Worm (Caenorhabditis elegans) whole organism, L1 larva: Measurements from ENCODE around the gene cyp-35A3.

Experiments
- C04F5.9 ChIP-seq: sonication (generic microtip); optimal IDR thresholded peaks from 2 replicates; lab custom pipeline; 2016; ENCODE audit warnings: missing genetic modification characterization, missing compliant biosample characterization
- C16A3.4 ChIP-seq: fragments of 150-350 bp; optimal IDR thresholded peaks from 2 replicates; lab custom pipeline; 2014; ENCODE audit warnings: missing biosample characterization, missing genetic modification characterization
- C34B4.2 ChIP-seq: sonication (generic microtip); optimal IDR thresholded peaks from 2 replicates; lab custom pipeline; 2017; ENCODE audit warnings: mild to moderate bottlenecking, missing genetic modification characterization, missing compliant biosample characterization
- aha-1 ChIP-seq: fragments of 150-350 bp; optimal IDR thresholded peaks from 2 replicates; lab custom pipeline; 2014; ENCODE audit warnings: missing biosample characterization, missing genetic modification characterization
- alr-1 ChIP-seq: fragments of 200-800 bp; sonication (Bioruptor generic); optimal IDR thresholded peaks from 2 replicates; lab custom pipeline; 2018; ENCODE audit warnings: borderline replicate concordance, mild to moderate bottlenecking, missing genetic modification characterization, missing compliant biosample characterization
- ama-1 ChIP-seq: fragments of 150-350 bp; optimal IDR thresholded peaks from 2 replicates; lab custom pipeline; 2014
- blmp-1 ChIP-seq: fragments of 150-350 bp; optimal IDR thresholded peaks from 2 replicates; lab custom pipeline; 2014; ENCODE audit warnings: missing biosample characterization, missing genetic modification characterization
- ceh-82 ChIP-seq, 3 experiments: fragments of 150-350 bp in 1 of 3; sonication (generic microtip) in 2 of 3; optimal IDR thresholded peaks; 2 replicates each; lab custom pipeline; 2014 to 2017; ENCODE audit warnings: missing biosample characterization in 3 of 3, missing genetic modification characterization in 3 of 3
- ceh-90 ChIP-seq: sonication (generic microtip); optimal IDR thresholded peaks from 2 replicates; lab custom pipeline; 2016; ENCODE audit warnings: missing genetic modification characterization, missing compliant biosample characterization
- dsc-1 ChIP-seq: sonication (generic microtip); optimal IDR thresholded peaks from 2 replicates; lab custom pipeline; 2016; ENCODE audit warnings: mild to moderate bottlenecking, missing genetic modification characterization, missing compliant biosample characterization
- efl-1 ChIP-seq, 4 experiments: fragments of 150-350 bp; optimal IDR thresholded peaks in 3 of 4; peaks in 1 of 4; 1 replicate in 1 of 4; 2 replicates in 3 of 4; lab custom pipeline; 2014; ENCODE audit warnings: missing biosample characterization in 2 of 4, missing genetic modification characterization in 2 of 4, missing genetic modification reagents in 2 of 4
- egl-27 ChIP-seq, 2 experiments: fragments of 150-350 bp in 1 of 2; sonication (generic microtip); optimal IDR thresholded peaks; 3 replicates each; lab custom pipeline; 2017 to 2018; ENCODE audit warnings: missing biosample characterization in 2 of 2, missing genetic modification characterization in 2 of 2, missing genetic modification reagents in 2 of 2
- elt-3 ChIP-seq, 6 experiments: fragments of 150-350 bp in 1 of 6; sonication (generic microtip); optimal IDR thresholded peaks; 2 replicates each; lab custom pipeline; 2017 to 2018; ENCODE audit warnings: missing biosample characterization in 6 of 6, missing genetic modification characterization in 6 of 6, inconsistent platforms in 1 of 6
- fkh-10 ChIP-seq: sonication (generic microtip); optimal IDR thresholded peaks from 2 replicates; lab custom pipeline; 2017; ENCODE audit warnings: missing biosample characterization, missing genetic modification reagents, missing genetic modification characterization
- grh-1 ChIP-seq: fragments of 200-800 bp; sonication (Bioruptor generic); IDR thresholded peaks from 2 replicates; pipeline ENCODE4 v1.3.6; 2022; ENCODE audit warnings: missing genetic modification reagents, missing genetic modification characterization, missing compliant biosample characterization
- hlh-4 ChIP-seq: sonication (generic microtip); optimal IDR thresholded peaks from 2 replicates; lab custom pipeline; 2016; ENCODE audit warnings: mild to moderate bottlenecking, missing genetic modification characterization, missing compliant biosample characterization
- hpl-2 ChIP-seq: fragments of 150-350 bp; optimal IDR thresholded peaks from 2 replicates; lab custom pipeline; 2014; ENCODE audit warnings: missing biosample characterization, missing genetic modification reagents, missing genetic modification characterization
- isw-1 ChIP-seq: fragments of 200-800 bp; sonication (Bioruptor generic); IDR thresholded peaks from 2 replicates; pipeline ENCODE4 v1.3.6; 2022; ENCODE audit warnings: missing genetic modification characterization, missing compliant biosample characterization
- lin-14 ChIP-seq: fragments of 200-800 bp; sonication (Bioruptor generic); optimal IDR thresholded peaks from 2 replicates; lab custom pipeline; 2018; ENCODE audit warnings: mild to moderate bottlenecking, missing genetic modification characterization, moderate library complexity, missing compliant biosample characterization
- lin-35 ChIP-seq, 2 experiments: fragments of 150-350 bp; optimal IDR thresholded peaks; 2 replicates each; lab custom pipeline; 2014; ENCODE audit warnings: missing biosample characterization in 2 of 2, missing genetic modification characterization in 2 of 2, missing genetic modification reagents in 2 of 2
- mdl-1 ChIP-seq, 2 experiments: fragments of 150-350 bp; optimal IDR thresholded peaks; 2 replicates each; lab custom pipeline; 2014 to 2017; ENCODE audit warnings: missing biosample characterization in 2 of 2, missing genetic modification characterization in 2 of 2, inconsistent platforms in 1 of 2
- mep-1 ChIP-seq: fragments of 150-350 bp; optimal IDR thresholded peaks from 2 replicates; lab custom pipeline; 2014; ENCODE audit warnings: missing biosample characterization, missing genetic modification characterization
- nhr-19 ChIP-seq: fragments of 200-800 bp; sonication (Bioruptor generic); conservative IDR thresholded peaks from 2 replicates; pipeline ENCODE4 v1.3.6; 2022; ENCODE audit warnings: missing genetic modification characterization, missing compliant biosample characterization
- nhr-20 ChIP-seq: sonication (generic microtip); optimal IDR thresholded peaks from 2 replicates; lab custom pipeline; 2016; ENCODE audit warnings: mild to moderate bottlenecking, missing genetic modification characterization, missing compliant biosample characterization
- nhr-71 ChIP-seq: sonication (generic microtip); optimal IDR thresholded peaks from 2 replicates; lab custom pipeline; 2016; ENCODE audit warnings: mild to moderate bottlenecking, missing genetic modification characterization, moderate library complexity, missing compliant biosample characterization
- nhr-85 ChIP-seq: sonication (generic microtip); peaks from one replicate; lab custom pipeline; 2016; ENCODE audit warnings: missing genetic modification characterization, inconsistent platforms, missing compliant biosample characterization
- nhr-90 ChIP-seq: sonication (generic microtip); optimal IDR thresholded peaks from 2 replicates; lab custom pipeline; 2016; ENCODE audit warnings: mild to moderate bottlenecking, missing genetic modification characterization, missing compliant biosample characterization; ENCODE audit not compliant: poor library complexity
- snpc-4 ChIP-seq: fragments of 150-350 bp; optimal IDR thresholded peaks from 2 replicates; lab custom pipeline; 2014; ENCODE audit warnings: missing biosample characterization, missing genetic modification characterization
- snu-23 ChIP-seq: sonication (generic microtip); optimal IDR thresholded peaks from 2 replicates; lab custom pipeline; 2016; ENCODE audit warnings: missing genetic modification characterization, missing compliant biosample characterization
- sup-37 ChIP-seq: fragments of 200-800 bp; sonication (Bioruptor generic); optimal IDR thresholded peaks from 2 replicates; lab custom pipeline; 2018; ENCODE audit warnings: mild to moderate bottlenecking, missing genetic modification characterization, missing compliant biosample characterization
- tbx-2 ChIP-seq: sonication (generic microtip); optimal IDR thresholded peaks from 2 replicates; lab custom pipeline; 2016; ENCODE audit warnings: missing genetic modification characterization, missing compliant biosample characterization
- unc-86 ChIP-seq: sonication (generic microtip); optimal IDR thresholded peaks from 2 replicates; lab custom pipeline; 2016; ENCODE audit warnings: missing genetic modification characterization, missing compliant biosample characterization
- vab-15 ChIP-seq: sonication (generic microtip); optimal IDR thresholded peaks from 2 replicates; lab custom pipeline; 2017; ENCODE audit warnings: missing genotype, mild to moderate bottlenecking, missing genetic modification characterization, missing compliant biosample characterization
- zip-4 ChIP-seq: fragments of 200-800 bp; sonication (Bioruptor generic); optimal IDR thresholded peaks from 2 replicates; lab custom pipeline; 2018; ENCODE audit warnings: mild to moderate bottlenecking, missing genetic modification characterization, moderate library complexity, missing compliant biosample characterization

Gene cyp-35A3

DNA sequence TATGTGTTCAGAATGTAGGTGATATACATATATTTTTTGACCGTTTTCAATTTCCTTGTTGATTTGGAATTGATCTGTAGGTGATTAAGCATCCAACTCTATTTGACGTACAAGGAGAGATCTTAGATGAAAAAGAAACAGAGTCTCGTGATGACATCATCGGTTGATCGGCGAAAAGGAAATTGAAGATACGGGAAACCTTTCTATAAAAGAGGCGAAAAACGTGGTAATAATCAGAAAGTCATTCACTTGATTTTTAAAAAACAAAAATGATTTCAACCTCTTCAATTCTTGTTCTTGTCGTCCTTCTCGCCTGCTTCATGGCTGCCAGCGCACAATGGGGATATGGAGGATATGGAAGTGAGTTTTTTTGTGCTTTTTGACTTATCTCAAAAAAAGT is 38.2 kb upstream of the cyp-35A3 start, which contains the start of gene nlp-29:
Gene nlp-29 (plus strand): TSS at position 248 of the 400 bp plus-strand sequence.
- TF ChIP-seq nhr-85 (tag; lab: Kevin White, UChicago) (peak; percentile 86), nhr-71 (tag; lab: Kevin White, UChicago) (peak; percentile 58), C34B4.2 (tag; lab: Kevin White, UChicago) (no peak), lin-14 (GFP tag; lab: Kevin White, UChicago) (peak; percentile 46), elt-3 (tag; optimal IDR thresholded peaks at IDR 0.05; lab: Kevin White, UChicago) (peak in 1 of 6 experiments; percentile 56), snu-23 (GFP tag; lab: Kevin White, UChicago) (peak; percentile 50), ceh-82 (tag; optimal IDR thresholded peaks at IDR 0.05; lab: Kevin White, UChicago) (no peak), lin-35 (GFP tag; optimal IDR thresholded peaks at IDR 0.05; lab: Kevin White, UChicago) (peak in 1 of 2 experiments; percentile 15), grh-1 (0 out of 2 replicates have a peak, but pooled peaks have one; percentile 24), blmp-1 (tag; lab: Kevin White, UChicago) (peak; percentile 87), nhr-20 (peak; percentile 71), mdl-1 (tag; optimal IDR thresholded peaks at IDR 0.05; lab: Kevin White, UChicago) (peak in 1 of 2 experiments; percentile 9), dsc-1 (no peak), hlh-4 (no peak)
- TF ChIP-seq, all 84 proteins: peak for 10

DNA sequence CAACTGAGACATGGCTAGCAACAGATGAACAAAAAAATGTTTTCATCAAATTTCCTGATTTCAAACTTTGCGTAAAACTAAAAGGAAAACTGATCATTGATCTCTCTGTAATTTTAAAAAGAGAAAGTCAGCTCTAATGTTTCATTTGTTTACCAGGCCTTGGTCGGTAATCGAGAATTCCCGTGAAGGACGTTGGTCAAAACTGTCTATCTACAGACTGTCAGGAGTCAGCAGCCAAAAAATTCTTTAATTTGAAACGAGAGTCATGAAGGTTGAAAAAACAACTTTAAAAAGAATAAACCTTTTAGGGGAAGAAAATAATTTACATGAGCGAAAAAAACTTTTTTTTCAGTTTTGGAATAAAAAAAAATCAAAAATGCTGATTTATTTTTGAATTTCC is 37.3 kb upstream of the cyp-35A3 start:
- TF ChIP-seq elt-3 (tag; optimal IDR thresholded peaks at IDR 0.05; lab: Kevin White, UChicago) = peak in 1 of 6 experiments; percentile 19
- TF ChIP-seq unc-86 (tag; lab: Kevin White, UChicago) = no peak
- TF ChIP-seq alr-1 (tag; lab: Kevin White, UChicago) = no peak
- no peak for TF ChIP-seq hpl-2 (GFP tag; lab: Kevin White, UChicago)
- no peak for TF ChIP-seq sup-37 (GFP tag; lab: Kevin White, UChicago)
- TF ChIP-seq nhr-71 (tag; lab: Kevin White, UChicago) = peak; percentile 20
- TF ChIP-seq blmp-1 (tag; lab: Kevin White, UChicago) = peak; percentile 77
- no peak for TF ChIP-seq efl-1 (optimal IDR thresholded peaks at IDR 0.05; lab: Kevin White, UChicago)
- peak in 1 of 2 experiments; percentile 23 for TF ChIP-seq efl-1 (GFP tag; optimal IDR thresholded peaks at IDR 0.05 in 1 of 2; lab: Kevin White, UChicago)
- TF ChIP-seq lin-14 (GFP tag; lab: Kevin White, UChicago) = peak; percentile 42
- TF ChIP-seq vab-15 (tag; lab: Kevin White, UChicago) = no peak
- no peak for TF ChIP-seq fkh-10 (GFP tag; lab: Kevin White, UChicago)
- TF ChIP-seq nhr-85 (tag; lab: Kevin White, UChicago) = peak; percentile 88
- peak; percentile 42 for TF ChIP-seq nhr-20

DNA sequence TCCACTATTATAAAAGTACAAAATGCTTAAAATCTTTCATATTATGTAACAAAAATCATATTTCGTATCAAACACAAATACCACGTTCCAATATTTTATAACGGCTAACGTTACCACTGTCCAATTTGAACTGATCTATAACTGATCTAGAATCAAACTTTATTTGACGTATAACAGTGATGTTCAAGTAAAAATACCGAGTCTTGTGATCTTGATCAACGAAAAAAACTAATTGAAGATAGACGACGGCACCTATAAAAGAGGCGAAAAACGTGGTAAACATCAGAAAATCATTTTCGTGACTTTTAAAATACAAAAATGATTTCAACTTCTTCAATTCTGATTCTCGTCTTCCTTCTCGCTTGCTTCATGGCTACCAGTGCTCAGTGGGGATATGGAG is 34.8 kb upstream of the cyp-35A3 start, which contains the start of gene nlp-28:
Gene nlp-28 (plus strand): TSS at position 285 of the 400 bp plus-strand sequence.
- TF ChIP-seq lin-14 (GFP tag; lab: Kevin White, UChicago) (peak; percentile 41), nhr-90 (tag; lab: Kevin White, UChicago) (no peak), nhr-71 (tag; lab: Kevin White, UChicago) (peak; percentile 31), nhr-85 (tag; lab: Kevin White, UChicago) (peak; percentile 77), ceh-90 (tag; lab: Kevin White, UChicago) (no peak), blmp-1 (tag; lab: Kevin White, UChicago) (no peak), tbx-2 (peak; percentile 17), C04F5.9 (tag; lab: Kevin White, UChicago) (no peak), aha-1 (no peak), zip-4 (no peak), C16A3.4 (tag; lab: Kevin White, UChicago) (no peak), snu-23 (GFP tag; lab: Kevin White, UChicago) (peak; percentile 19), isw-1 (GFP tag; lab: Robert Waterston, UW) (no peak), lin-35 (GFP tag; optimal IDR thresholded peaks at IDR 0.05; lab: Kevin White, UChicago) (peak in 1 of 2 experiments; percentile 0), ama-1 (lab: Kevin White, UChicago) (no peak), egl-27 (tag; optimal IDR thresholded peaks at IDR 0.05; lab: Kevin White, UChicago) (no peak), efl-1 (optimal IDR thresholded peaks at IDR 0.05; lab: Kevin White, UChicago) (no peak), efl-1 (GFP tag; optimal IDR thresholded peaks at IDR 0.05 in 1 of 2; lab: Kevin White, UChicago) (peak in 1 of 2 experiments; percentile 55), elt-3 (tag; optimal IDR thresholded peaks at IDR 0.05; lab: Kevin White, UChicago) (peak in 1 of 6 experiments; percentile 53), nhr-19 (GFP tag; lab: Robert Waterston, UW) (0 out of 2 replicates have a peak, but pooled peaks have one; percentile 4), nhr-20 (peak; percentile 54)

DNA sequence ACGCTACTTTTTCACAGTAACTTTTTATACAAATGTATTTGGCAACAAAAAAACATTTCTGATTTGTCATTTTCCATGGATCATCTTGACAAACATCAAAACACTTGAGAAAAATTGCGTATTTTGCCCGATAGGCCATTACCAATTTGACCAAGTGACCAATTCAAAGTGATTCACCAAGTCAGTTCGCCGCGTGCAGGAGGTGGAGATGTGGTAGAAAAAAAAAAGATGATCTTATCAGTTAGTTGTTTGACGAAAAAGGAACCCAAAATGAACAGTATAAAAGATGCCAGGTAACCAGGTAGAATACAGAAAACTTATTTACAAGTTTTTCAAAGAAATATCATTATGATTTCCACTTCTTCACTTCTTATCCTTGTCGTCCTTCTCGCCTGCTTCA is 33.3 kb upstream of the cyp-35A3 start, which contains the start of gene nlp-27:
Gene nlp-27 (plus strand): TSS at position 309 of the 400 bp plus-strand sequence.
- TF ChIP-seq nhr-90 (tag; lab: Kevin White, UChicago) (peak; percentile 9), snpc-4 (no peak), blmp-1 (tag; lab: Kevin White, UChicago) (peak; percentile 36), efl-1 (optimal IDR thresholded peaks at IDR 0.05; lab: Kevin White, UChicago) (no peak), efl-1 (GFP tag; optimal IDR thresholded peaks at IDR 0.05 in 1 of 2; lab: Kevin White, UChicago) (peak in 1 of 2 experiments; percentile 49), elt-3 (tag; optimal IDR thresholded peaks at IDR 0.05; lab: Kevin White, UChicago) (peak in 2 of 6 experiments; percentile 16 to 42), nhr-20 (peak; percentile 27), lin-14 (GFP tag; lab: Kevin White, UChicago) (peak; percentile 18), nhr-85 (tag; lab: Kevin White, UChicago) (peak; percentile 83), mep-1 (no peak), nhr-71 (tag; lab: Kevin White, UChicago) (peak; percentile 4)
- TF ChIP-seq, all 84 proteins: peak for 8
